Worm (Caenorhabditis elegans): Measurements from ENCODE around the gene T01D1.3.

ce11 chrII:124904-125303 lies 50.9 kb downstream of the T01D1.3 start, which contains the start of gene nmur-2:
- no peak for TF ChIP-seq lsl-1 (GFP tag; optimal IDR thresholded peaks at IDR 0.05)
- no peak for TF ChIP-seq unc-62 (GFP tag; optimal IDR thresholded peaks at IDR 0.05)
- TF ChIP-seq attf-5 (GFP tag; optimal IDR thresholded peaks at IDR 0.05), result no peak
- no peak for TF ChIP-seq D2030.7 (GFP tag; IDR thresholded peaks at IDR 0.05)
- TF ChIP-seq madf-8 (GFP tag; conservative IDR thresholded peaks at IDR 0.05), result no peak

All from whole organism, young adult.